Fruit fly (Drosophila melanogaster) Kc167 (cell line): Measurements from ENCODE around the gene Teh4.

ENCODE experiments used
- Sin3A ChIP-seq: fragments of >200 bp; optimal IDR thresholded peaks from 2 replicates; lab custom pipeline; 2018; ENCODE audit warnings: missing external identifiers
- psq ChIP-seq: fragments of >200 bp; optimal IDR thresholded peaks from 2 replicates; lab custom pipeline; 2017; ENCODE audit warnings: missing external identifiers
- ttk ChIP-seq: sonication (Bioruptor generic); optimal IDR thresholded peaks from 2 replicates; lab custom pipeline; 2017; ENCODE audit warnings: missing external identifiers

DNA sequence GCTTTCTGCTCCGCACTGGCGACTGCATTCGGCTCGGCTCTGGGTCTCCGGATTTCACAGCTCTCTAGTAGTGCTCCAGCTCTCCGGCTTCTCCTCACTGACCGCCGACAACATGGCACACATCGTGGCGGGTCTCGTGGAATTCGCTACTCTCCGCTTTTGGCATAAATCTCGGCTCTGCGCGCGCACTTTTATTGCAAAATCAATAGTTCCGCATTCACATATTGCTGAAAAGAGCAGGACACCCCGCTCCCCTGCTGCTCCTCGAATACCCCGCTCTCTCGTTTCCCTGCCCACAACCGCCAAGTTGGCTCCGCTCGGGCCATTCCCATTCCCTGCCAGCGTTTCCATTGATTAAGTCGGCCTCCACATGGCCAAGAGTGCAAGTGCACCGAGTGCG is 7.2 kb upstream of the Teh4 start:
- no peak for TF ChIP-seq Sin3A (lab: Kevin White, UChicago)
- TF ChIP-seq ttk, result no peak
- TF ChIP-seq psq (lab: Kevin White, UChicago), result no peak
